Fruit fly (Drosophila melanogaster): ENCODE measurements around the gene CG4022.

DNA sequence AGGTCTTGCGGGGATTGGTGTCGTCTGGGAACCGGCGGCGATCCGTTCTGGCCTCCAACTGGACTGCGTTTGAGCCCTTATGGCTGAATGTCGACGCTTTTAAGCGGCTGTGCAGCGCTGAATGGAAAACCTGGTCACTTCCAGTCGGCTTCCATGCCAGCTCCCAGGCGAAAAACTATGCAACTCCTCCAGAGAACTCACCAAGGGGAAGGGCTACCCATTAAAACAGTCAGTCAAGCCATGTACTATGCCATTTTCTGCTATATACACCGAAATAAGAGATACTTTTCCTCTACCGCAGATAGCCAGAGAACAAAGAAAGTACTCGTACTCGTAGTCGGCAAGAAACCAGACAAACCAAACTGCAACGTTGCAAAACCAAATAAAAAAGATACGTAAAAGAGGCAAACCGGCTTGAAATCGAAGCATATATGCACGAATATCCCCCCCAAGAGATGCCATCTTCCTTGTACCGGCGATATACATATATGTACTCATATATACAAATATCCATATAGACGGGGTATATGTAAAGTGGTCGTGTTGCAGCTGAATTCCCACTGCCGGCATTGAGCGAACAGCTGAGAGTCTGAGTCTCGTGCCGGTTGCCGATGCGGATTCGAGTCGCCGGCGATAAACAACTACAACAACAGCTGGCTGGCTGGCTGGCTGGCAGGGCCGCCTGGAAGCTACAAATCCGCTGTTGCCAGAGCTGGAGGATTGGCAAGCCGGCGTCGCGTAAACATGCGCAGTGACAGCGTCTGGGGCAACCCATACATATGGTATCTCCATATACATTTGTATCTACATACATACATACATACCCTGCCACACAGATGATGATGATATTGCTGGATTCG lies 30.9 kb downstream of the CG4022 start, which contains the start of gene Hsp67Ba:
- peak; percentile 34 for TF ChIP-seq svp (GFP tag)
- TF ChIP-seq CG6854 (GFP tag; optimal IDR thresholded peaks at IDR 0.05), result peak; percentile 21
- no peak for TF ChIP-seq CG34406 (GFP tag; optimal IDR thresholded peaks at IDR 0.05)
- no peak for TF ChIP-seq CG11294 (GFP tag; IDR thresholded peaks at IDR 0.05)
- no peak for TF ChIP-seq Gug (GFP tag; IDR thresholded peaks at IDR 0.05)
- TF ChIP-seq Eip75B (GFP tag; optimal IDR thresholded peaks at IDR 0.05), result no peak
- TF ChIP-seq dac (GFP tag; optimal IDR thresholded peaks at IDR 0.05), result no peak
- TF ChIP-seq salr (GFP tag; optimal IDR thresholded peaks at IDR 0.05), result no peak
- TF ChIP-seq Eip93F (GFP tag; optimal IDR thresholded peaks at IDR 0.05), result peak; percentile 41
- TF ChIP-seq CG4318 (GFP tag; optimal IDR thresholded peaks at IDR 0.05), result no peak
- TF ChIP-seq Blimp-1 (GFP tag; optimal IDR thresholded peaks at IDR 0.05), result no peak
- TF ChIP-seq Ets21C (GFP tag; optimal IDR thresholded peaks at IDR 0.05), result no peak
- no peak for TF ChIP-seq CG10631 (GFP tag; optimal IDR thresholded peaks at IDR 0.05)
- no peak for TF ChIP-seq Hr38 (GFP tag; optimal IDR thresholded peaks at IDR 0.05)
